Worm (Caenorhabditis elegans): ENCODE results near the gene scvp-1.
A peak's percentile ranks its signal among the peaks of the same experiment; 100 is the strongest.

The scvp-1 gene

DNA sequence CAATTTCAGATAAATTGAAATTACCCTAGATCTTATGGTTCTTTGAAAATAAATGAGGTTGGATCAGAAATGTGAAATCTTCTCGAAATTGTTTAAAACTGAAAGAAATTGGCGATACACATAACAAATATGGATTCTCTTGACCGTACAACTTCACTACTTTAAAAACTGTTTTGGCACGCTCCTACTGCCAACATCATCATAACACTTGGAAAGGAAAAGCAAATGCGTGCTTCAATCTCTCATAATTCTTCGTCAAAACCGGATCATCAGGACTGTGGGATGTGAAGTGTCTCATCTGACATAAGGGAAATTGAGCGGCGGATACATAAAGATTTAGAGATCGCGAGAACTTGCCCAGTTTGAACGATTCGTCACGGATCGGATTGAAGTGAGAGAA, 33.0 kb downstream of the scvp-1 start, which contains the start of gene F32D8.7:
Gene F32D8.7 (plus strand): TSS at position 329 of the 400 bp plus-strand sequence.
- no peak for TF ChIP-seq ceh-27 (GFP tag; optimal IDR thresholded peaks at IDR 0.05)

DNA sequence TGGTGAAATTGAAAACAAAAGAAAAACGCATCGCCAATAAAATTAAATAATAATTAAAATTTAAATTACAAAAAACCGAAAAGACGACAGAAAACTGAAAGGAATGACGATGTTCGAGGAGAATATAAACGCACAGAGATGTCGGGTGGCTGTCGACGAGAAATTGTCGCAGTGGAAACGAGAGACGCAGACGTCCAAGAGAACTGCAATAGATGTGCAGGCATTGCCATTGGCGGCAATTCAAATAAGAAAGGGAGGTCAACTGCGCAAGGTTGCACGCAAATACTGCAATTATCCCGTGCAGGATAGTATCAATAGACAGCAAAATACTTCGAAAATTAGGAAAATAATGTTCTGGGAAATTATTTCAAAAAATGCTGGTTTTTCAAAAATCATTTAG, 33.9 kb downstream of the scvp-1 start:
- TF ChIP-seq F57A8.1 (GFP tag; optimal IDR thresholded peaks at IDR 0.05) (no peak), mxl-1 (tag; optimal IDR thresholded peaks at IDR 0.05) (no peak), attf-3 (GFP tag; conservative IDR thresholded peaks at IDR 0.05) (peak; percentile 83), aptf-3 (GFP tag; IDR thresholded peaks at IDR 0.05) (0 out of 2 replicates have a peak, but pooled peaks have one; percentile 55), snpc-1.3 (tag; optimal IDR thresholded peaks at IDR 0.05; ENCODE audit: insufficient read depth) (peak; percentile 80), Y53G8AR.9 (GFP tag; conservative IDR thresholded peaks at IDR 0.05) (peak; percentile 98), let-607 (tag; optimal IDR thresholded peaks at IDR 0.05) (peak; percentile 100), efl-1 (GFP tag; optimal IDR thresholded peaks at IDR 0.05) (peak; percentile 98), hlh-26 (GFP tag; conservative IDR thresholded peaks at IDR 0.05) (no peak), dox-1 (GFP tag; IDR thresholded peaks at IDR 0.05) (peak; percentile 99), nhr-90 (tag; optimal IDR thresholded peaks at IDR 0.05) (peak; percentile 96), F37B4.10 (GFP tag; IDR thresholded peaks at IDR 0.05) (0 out of 2 replicates have a peak, but pooled peaks have one; percentile 90), cebp-2 (GFP tag; IDR thresholded peaks at IDR 0.05) (peak; percentile 89; the same call in 1 of the 2 replicates), ceh-79 (tag; optimal IDR thresholded peaks at IDR 0.05) (peak; percentile 91), ZK185.1 (tag; optimal IDR thresholded peaks at IDR 0.05; ENCODE audit: poor library complexity, severe bottlenecking) (peak; percentile 97), madf-8 (GFP tag; conservative IDR thresholded peaks at IDR 0.05) (peak; percentile 80), C06A6.2 (GFP tag; conservative IDR thresholded peaks at IDR 0.05) (peak; percentile 95), lin-26 (GFP tag; IDR thresholded peaks at IDR 0.05) (peak; percentile 84), die-1 (tag; optimal IDR thresholded peaks at IDR 0.05) (peak; percentile 40), chd-7 (tag; optimal IDR thresholded peaks at IDR 0.05) (peak; percentile 97), T26A5.8 (tag; optimal IDR thresholded peaks at IDR 0.05) (peak; percentile 38), attf-6 (GFP tag; IDR thresholded peaks at IDR 0.05) (peak; percentile 89), athp-1 (tag; optimal IDR thresholded peaks at IDR 0.05) (peak; percentile 99), cebp-1 (GFP tag; IDR thresholded peaks at IDR 0.05) (peak; percentile 72; the same call in 1 of the 2 replicates), cebp-1 (tag; optimal IDR thresholded peaks at IDR 0.05) (peak; percentile 93), Y53F4B.3 (GFP tag; IDR thresholded peaks at IDR 0.05) (peak; percentile 75; the same call in 1 of the 2 replicates), ccch-3 (GFP tag; optimal IDR thresholded peaks at IDR 0.05) (peak; percentile 79), xnd-1 (tag; optimal IDR thresholded peaks at IDR 0.05) (peak; percentile 78), ceh-91 (GFP tag; IDR thresholded peaks at IDR 0.05) (peak; percentile 95), hlh-12 (tag; optimal IDR thresholded peaks at IDR 0.05) (no peak), B0019.2 (GFP tag; conservative IDR thresholded peaks at IDR 0.05) (peak; percentile 87), snpc-4 (GFP tag; optimal IDR thresholded peaks at IDR 0.05) (peak; percentile 81), snpc-4 (tag; optimal IDR thresholded peaks at IDR 0.05) (peak; percentile 90 to 93 (median 91)), F33H1.4 (GFP tag; IDR thresholded peaks at IDR 0.05) (peak; percentile 88), Y56A3A.18 (GFP tag; IDR thresholded peaks at IDR 0.05) (peak; percentile 90), pha-4 (tag; optimal IDR thresholded peaks at IDR 0.05) (peak; percentile 99), madf-10 (tag; optimal IDR thresholded peaks at IDR 0.05) (peak; percentile 95), tbp1 (GFP tag; optimal IDR thresholded peaks at IDR 0.05) (peak; percentile 79), ceh-40 (GFP tag; IDR thresholded peaks at IDR 0.05) (peak; percentile 87), sea-2 (GFP tag; IDR thresholded peaks at IDR 0.05) (0 out of 2 replicates have a peak, but pooled peaks have one; percentile 42), atf-7 (tag; optimal IDR thresholded peaks at IDR 0.05) (peak; percentile 96), somi-1 (GFP tag; optimal IDR thresholded peaks at IDR 0.05) (peak; percentile 95), ceh-100 (GFP tag; IDR thresholded peaks at IDR 0.05) (peak; percentile 90), mes-4 (tag; optimal IDR thresholded peaks at IDR 0.05) (peak; percentile 14), F52B5.7 (tag; optimal IDR thresholded peaks at IDR 0.05) (peak; percentile 87), dpl-1 (GFP tag; optimal IDR thresholded peaks at IDR 0.05) (peak; percentile 99)

Measured in whole organism, young adult.